Worm (Caenorhabditis elegans) whole organism, young adult: ENCODE results near the gene hrg-9.
A peak's percentile ranks its signal among the peaks of the same experiment; 100 is the strongest.

Experiments used
- B0019.2 ChIP-seq: fragments of 200-800 bp; sonication (Bioruptor generic); conservative IDR thresholded peaks from 2 replicates; pipeline ENCODE4 v1.3.6; 2022; ENCODE audit warnings: missing genetic modification reagents, missing genetic modification characterization, missing compliant biosample characterization
- B0035.1 ChIP-seq: sonication (generic microtip); optimal IDR thresholded peaks from 2 replicates; lab custom pipeline; 2016; ENCODE audit warnings: missing genetic modification characterization, mild to moderate bottlenecking, missing compliant biosample characterization, missing genotype, missing genetic modification reagents
- D2030.7 ChIP-seq: fragments of 200-800 bp; sonication (Bioruptor generic); IDR thresholded peaks from 2 replicates; pipeline ENCODE4 v1.3.6; 2022; ENCODE audit warnings: missing genetic modification reagents, missing genetic modification characterization, missing compliant biosample characterization
- F57A8.1 ChIP-seq: fragments of 200-800 bp; sonication (Bioruptor generic); optimal IDR thresholded peaks from 2 replicates; lab custom pipeline; 2018; ENCODE audit warnings: mild to moderate bottlenecking, missing genetic modification characterization, moderate library complexity, missing compliant biosample characterization
- T07F8.4 ChIP-seq: sonication (generic microtip); optimal IDR thresholded peaks from 2 replicates; lab custom pipeline; 2016; ENCODE audit warnings: mild to moderate bottlenecking, missing genetic modification characterization, moderate library complexity, missing compliant biosample characterization
- Y56A3A.18 ChIP-seq: fragments of 200-800 bp; sonication (Bioruptor generic); IDR thresholded peaks from 2 replicates; pipeline ENCODE4 v1.3.6; 2022; ENCODE audit warnings: missing genetic modification reagents, missing genetic modification characterization, missing compliant biosample characterization
- Y79H2A.3 ChIP-seq: fragments of 200-800 bp; sonication (Bioruptor generic); conservative IDR thresholded peaks from 2 replicates; pipeline ENCODE4 v1.3.6; 2022; ENCODE audit warnings: missing genetic modification reagents, missing genetic modification characterization, missing compliant biosample characterization
- ZK185.1 ChIP-seq: sonication (generic microtip); optimal IDR thresholded peaks from 2 replicates; lab custom pipeline; 2016; ENCODE audit warnings: mild to moderate bottlenecking, missing genetic modification characterization, missing compliant biosample characterization; ENCODE audit not compliant: poor library complexity, severe bottlenecking
- ama-1 ChIP-seq, 3 experiments: fragments of 150-350 bp in 1 of 3; sonication (generic microtip) in 2 of 3; optimal IDR thresholded peaks; 2 replicates each; lab custom pipeline; 2014 to 2018; ENCODE audit warnings: missing biosample characterization in 2 of 3, missing genetic modification characterization in 2 of 3, missing genetic modification reagents in 2 of 3
- atf-7 ChIP-seq: sonication (generic microtip); optimal IDR thresholded peaks from 2 replicates; lab custom pipeline; 2017; ENCODE audit warnings: mild to moderate bottlenecking, missing genetic modification characterization, missing compliant biosample characterization
- athp-1 ChIP-seq: sonication (generic microtip); optimal IDR thresholded peaks from 2 replicates; lab custom pipeline; 2017; ENCODE audit warnings: mild to moderate bottlenecking, missing genetic modification characterization, missing compliant biosample characterization
- attf-5 ChIP-seq: fragments of 200-800 bp; sonication (Bioruptor generic); optimal IDR thresholded peaks from 2 replicates; lab custom pipeline; 2018; ENCODE audit warnings: mild to moderate bottlenecking, missing genetic modification characterization, missing compliant biosample characterization
- chd-7 ChIP-seq: sonication (generic microtip); optimal IDR thresholded peaks from 2 replicates; lab custom pipeline; 2016; ENCODE audit warnings: mild to moderate bottlenecking, missing genetic modification characterization, moderate library complexity, missing compliant biosample characterization
- die-1 ChIP-seq: sonication (generic microtip); optimal IDR thresholded peaks from 2 replicates; lab custom pipeline; 2016; ENCODE audit warnings: missing genotype, mild to moderate bottlenecking, missing genetic modification characterization, missing compliant biosample characterization
- egl-44 ChIP-seq: fragments of 200-800 bp; sonication (Bioruptor generic); IDR thresholded peaks from 2 replicates; pipeline ENCODE4 v1.3.6; 2022; ENCODE audit warnings: missing genetic modification reagents, missing genetic modification characterization, missing compliant biosample characterization
- hmg-20 ChIP-seq: fragments of 200-800 bp; sonication (Bioruptor generic); IDR thresholded peaks from 2 replicates; pipeline ENCODE4 v1.3.6; 2022; ENCODE audit warnings: missing genetic modification reagents, missing genetic modification characterization, missing compliant biosample characterization
- lag-1 ChIP-seq: fragments of 200-800 bp; sonication (Bioruptor generic); IDR thresholded peaks from 2 replicates; pipeline ENCODE4 v1.3.6; 2022; ENCODE audit warnings: missing genetic modification reagents, missing genetic modification characterization, missing compliant biosample characterization
- let-526 ChIP-seq: fragments of 200-800 bp; sonication (Bioruptor generic); IDR thresholded peaks from 2 replicates; pipeline ENCODE4 v1.3.6; 2022; ENCODE audit warnings: missing genetic modification reagents, missing genetic modification characterization, missing compliant biosample characterization
- lin-40 ChIP-seq: sonication (generic microtip); optimal IDR thresholded peaks from 2 replicates; lab custom pipeline; 2016; ENCODE audit warnings: missing genetic modification characterization, mild to moderate bottlenecking, missing compliant biosample characterization, missing genotype, missing genetic modification reagents
- lin-54 ChIP-seq: fragments of 200-800 bp; sonication (Bioruptor generic); optimal IDR thresholded peaks from 2 replicates; lab custom pipeline; 2018; ENCODE audit warnings: mild to moderate bottlenecking, missing genetic modification characterization, missing compliant biosample characterization
- lsy-27 ChIP-seq: sonication (generic microtip); optimal IDR thresholded peaks from 2 replicates; lab custom pipeline; 2017; ENCODE audit warnings: missing genetic modification characterization, mild to moderate bottlenecking, missing compliant biosample characterization, antibody characterized with exemption, missing genotype, borderline replicate concordance; ENCODE audit not compliant: insufficient read depth
- madf-6 ChIP-seq: fragments of 200-800 bp; sonication (Bioruptor generic); IDR thresholded peaks from 2 replicates; pipeline ENCODE4 v1.3.6; 2022; ENCODE audit warnings: missing genetic modification reagents, missing genetic modification characterization, missing compliant biosample characterization
- mcd-1 ChIP-seq: fragments of 200-800 bp; sonication (Bioruptor generic); IDR thresholded peaks from 2 replicates; pipeline ENCODE4 v1.3.6; 2022; ENCODE audit warnings: missing genetic modification reagents, missing genetic modification characterization, missing compliant biosample characterization
- mel-28 ChIP-seq: sonication (generic microtip); optimal IDR thresholded peaks from 2 replicates; lab custom pipeline; 2016; ENCODE audit warnings: borderline replicate concordance, mild to moderate bottlenecking, missing genetic modification characterization, missing compliant biosample characterization
- nhr-80 ChIP-seq: sonication (generic microtip); optimal IDR thresholded peaks from 2 replicates; lab custom pipeline; 2016; ENCODE audit warnings: missing genetic modification characterization, missing compliant biosample characterization
- sdz-38 ChIP-seq: sonication (generic microtip); optimal IDR thresholded peaks from 2 replicates; lab custom pipeline; 2016; ENCODE audit warnings: missing genotype, missing genetic modification characterization, missing compliant biosample characterization
- somi-1 ChIP-seq: fragments of 200-800 bp; sonication (Bioruptor generic); optimal IDR thresholded peaks from 2 replicates; lab custom pipeline; 2018; ENCODE audit warnings: mild to moderate bottlenecking, missing genetic modification characterization, missing compliant biosample characterization
- zfh-2 ChIP-seq: fragments of 200-800 bp; sonication (Bioruptor generic); conservative IDR thresholded peaks from 2 replicates; pipeline ENCODE4 v1.3.6; 2022; ENCODE audit warnings: missing genetic modification reagents, missing genetic modification characterization, missing compliant biosample characterization
- ztf-18 ChIP-seq: sonication (generic microtip); optimal IDR thresholded peaks from 2 replicates; lab custom pipeline; 2016; ENCODE audit warnings: missing genotype, mild to moderate bottlenecking, missing genetic modification characterization, missing compliant biosample characterization
- ztf-22 ChIP-seq: fragments of 200-800 bp; sonication (Bioruptor generic); optimal IDR thresholded peaks from 2 replicates; lab custom pipeline; 2018; ENCODE audit warnings: mild to moderate bottlenecking, missing genetic modification characterization, moderate library complexity, missing compliant biosample characterization
- ztf-3 ChIP-seq: fragments of 200-800 bp; sonication (Bioruptor generic); optimal IDR thresholded peaks from 2 replicates; lab custom pipeline; 2018; ENCODE audit warnings: mild to moderate bottlenecking, missing genetic modification characterization, missing compliant biosample characterization

hrg-9 gene

DNA sequence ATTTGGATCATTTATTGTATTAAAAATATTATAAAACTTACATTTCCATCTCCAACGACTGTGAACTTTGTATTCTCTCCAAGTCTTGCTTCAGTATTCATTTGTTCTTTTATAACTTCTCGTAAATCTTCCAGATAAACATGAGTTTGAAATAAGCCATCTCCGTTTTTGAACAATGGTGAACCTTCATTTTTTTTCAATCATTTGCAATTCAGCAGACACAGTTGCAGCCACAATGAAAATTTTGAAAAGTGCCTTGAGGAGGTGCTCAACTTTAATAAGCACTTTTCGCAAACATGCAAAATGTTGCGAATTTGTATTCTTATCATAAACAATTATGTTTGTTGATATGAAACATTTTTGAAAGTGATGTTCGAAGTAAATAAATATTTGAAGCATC is 18.9 kb downstream of the hrg-9 start, which contains the start of gene T16G1.3:
TSS of gene T16G1.3 (minus strand) at position 101 of the 400 bp plus-strand sequence.
- TF ChIP-seq ama-1 (optimal IDR thresholded peaks at IDR 0.05; lab: Kevin White, UChicago): no peak
- TF ChIP-seq ama-1 (GFP tag; optimal IDR thresholded peaks at IDR 0.05; lab: Kevin White, UChicago): no peak
- no peak for TF ChIP-seq mel-28 (tag; lab: Kevin White, UChicago)
- TF ChIP-seq die-1 (tag; lab: Kevin White, UChicago): no peak
- no peak for TF ChIP-seq hmg-20 (GFP tag; lab: Robert Waterston, UW)
- TF ChIP-seq lin-40: no peak
- TF ChIP-seq ZK185.1 (tag; lab: Kevin White, UChicago): no peak
- no peak for TF ChIP-seq somi-1 (GFP tag; lab: Kevin White, UChicago)
- no peak for TF ChIP-seq egl-44 (GFP tag; lab: Robert Waterston, UW)
- no peak for TF ChIP-seq madf-6 (GFP tag; lab: Robert Waterston, UW)
- no peak for TF ChIP-seq B0035.1 (tag; lab: Kevin White, UChicago)
- no peak for TF ChIP-seq let-526 (GFP tag; lab: Robert Waterston, UW)
- no peak for TF ChIP-seq T07F8.4 (tag; lab: Kevin White, UChicago)
- no peak for TF ChIP-seq B0019.2 (GFP tag; lab: Robert Waterston, UW)
- TF ChIP-seq, all 124 proteins: peak for 0

DNA sequence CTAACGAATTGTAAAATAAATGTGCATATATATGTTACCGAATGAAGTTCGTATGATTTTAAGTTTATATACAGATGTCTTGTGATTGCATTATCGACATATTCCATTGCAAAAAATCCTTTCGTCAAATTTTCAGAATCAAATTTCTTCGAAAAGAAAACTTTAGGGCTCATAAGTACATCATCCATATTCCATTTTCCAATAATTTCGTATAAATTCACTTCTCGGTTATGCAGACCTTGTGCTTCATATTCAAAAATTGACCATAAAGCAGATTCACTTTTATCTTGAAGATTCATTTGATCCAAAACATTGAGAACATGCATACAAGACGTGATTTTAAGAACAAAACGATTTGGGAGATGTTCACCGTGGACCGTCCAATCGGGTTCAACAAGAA is 19.7 kb downstream of the hrg-9 start:
- TF ChIP-seq egl-44 (GFP tag; lab: Robert Waterston, UW): no peak
- no peak for TF ChIP-seq ztf-18 (tag; lab: Kevin White, UChicago)
- TF ChIP-seq ztf-22 (GFP tag; lab: Kevin White, UChicago): no peak
- TF ChIP-seq mcd-1: no peak
- no peak for TF ChIP-seq ztf-3
- TF ChIP-seq Y79H2A.3 (GFP tag; lab: Robert Waterston, UW): no peak
- TF ChIP-seq attf-5: no peak
- no peak for TF ChIP-seq zfh-2 (GFP tag; lab: Robert Waterston, UW)
- no peak for TF ChIP-seq lag-1 (GFP tag; lab: Robert Waterston, UW)
- TF ChIP-seq ZK185.1 (tag; lab: Kevin White, UChicago): no peak
- no peak for TF ChIP-seq athp-1
- no peak for TF ChIP-seq atf-7 (tag; lab: Kevin White, UChicago)
- no peak for TF ChIP-seq chd-7 (tag; lab: Kevin White, UChicago)
- TF ChIP-seq sdz-38 (tag; lab: Kevin White, UChicago): no peak
- TF ChIP-seq lsy-27 (tag; lab: Kevin White, UChicago): no peak

DNA sequence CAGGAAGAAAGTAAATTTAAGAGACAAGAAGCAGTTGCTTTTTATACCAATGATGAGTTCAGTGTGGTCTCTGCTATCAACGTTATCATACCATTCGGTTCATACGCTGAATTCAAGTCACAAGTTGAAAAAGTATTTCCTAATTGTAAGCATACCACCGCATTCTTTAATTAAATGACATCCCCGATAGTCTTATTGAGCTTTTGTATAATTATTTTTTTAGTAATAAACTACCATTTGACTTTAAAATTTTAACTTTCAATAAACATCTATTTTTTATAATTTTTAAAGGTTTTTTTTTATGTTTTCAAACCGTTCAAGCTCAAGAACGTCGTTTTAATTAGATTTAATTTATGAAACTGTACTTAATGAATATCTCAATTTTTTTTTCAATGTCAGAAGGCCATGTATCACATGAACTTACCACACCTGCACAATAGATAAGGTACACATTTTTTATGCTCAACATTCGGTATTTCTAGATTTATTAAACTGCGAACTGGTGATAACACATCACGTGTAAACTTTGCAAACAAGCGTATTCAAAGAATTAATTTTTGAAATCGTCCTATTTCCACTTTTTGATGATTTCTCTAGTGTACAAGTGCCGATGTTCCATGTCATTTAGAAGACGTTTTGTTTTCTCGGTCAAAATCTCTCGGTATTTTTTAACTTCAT is 21.2 kb downstream of the hrg-9 start, which contains the start of gene T16G1.4:
TSS of gene T16G1.4 (minus strand) at position 51 of the 678 bp plus-strand sequence.
- no peak for TF ChIP-seq lin-54 (GFP tag; lab: Kevin White, UChicago)
- TF ChIP-seq nhr-80 (tag; lab: Kevin White, UChicago): peak; percentile 2

DNA sequence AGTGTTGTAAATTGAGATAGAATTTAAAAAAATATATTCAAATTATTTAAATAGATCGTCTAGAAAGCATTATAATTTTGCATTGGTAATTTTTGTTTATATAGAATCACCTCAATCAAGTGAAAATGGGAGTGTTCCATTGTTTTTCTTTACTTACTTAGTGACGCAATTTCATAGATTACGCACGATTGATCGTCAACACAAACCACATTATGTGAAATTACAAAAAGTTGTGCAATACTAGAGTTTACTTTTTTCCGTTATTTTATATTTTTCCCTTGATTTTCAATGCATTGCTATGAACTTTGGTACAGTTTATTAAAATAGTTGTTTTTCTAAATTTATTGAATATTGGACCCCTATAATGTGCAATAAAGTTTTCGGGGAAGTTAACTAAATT is 23.7 kb downstream of the hrg-9 start, which contains the start of gene T16G1.5:
TSS of gene T16G1.5 (minus strand) at position 119 of the 400 bp plus-strand sequence.
- no peak for TF ChIP-seq mcd-1
- peak; percentile 29 for TF ChIP-seq nhr-80 (tag; lab: Kevin White, UChicago)
- TF ChIP-seq Y56A3A.18 (GFP tag; lab: Robert Waterston, UW): no peak
- TF ChIP-seq D2030.7: no peak
- TF ChIP-seq F57A8.1: no peak
